Fruit fly (Drosophila melanogaster): Measurements from ENCODE around the gene spri.

Gene spri

dm6 chrX:10600254-10600916, 15.2 kb upstream of the spri start:
- TF ChIP-seq esn (GFP tag; optimal IDR thresholded peaks at IDR 0.05) (peak; percentile 32), Hr39 (GFP tag; optimal IDR thresholded peaks at IDR 0.05) (peak; percentile 54), CG9139 (GFP tag; optimal IDR thresholded peaks at IDR 0.05) (no peak), CG6163 (GFP tag; IDR thresholded peaks at IDR 0.05) (peak; percentile 46; the same call in 1 of the 3 replicates), Blimp-1 (GFP tag; optimal IDR thresholded peaks at IDR 0.05) (no peak), eg (GFP tag; IDR thresholded peaks at IDR 0.05) (peak; percentile 48; the same call in 1 of the 3 replicates), Ets21C (GFP tag; optimal IDR thresholded peaks at IDR 0.05) (peak; percentile 0), svp (GFP tag) (peak; percentile 19), CG31627 (GFP tag; optimal IDR thresholded peaks at IDR 0.05) (peak; percentile 36), Gug (GFP tag; IDR thresholded peaks at IDR 0.05) (no peak), Eip78C (GFP tag) (peak; percentile 61)

- TF ChIP-seq CG6276 (GFP tag; optimal IDR thresholded peaks at IDR 0.05): no peak
- TF ChIP-seq CG6854 (GFP tag; optimal IDR thresholded peaks at IDR 0.05): no peak
- no peak for TF ChIP-seq Met (GFP tag; optimal IDR thresholded peaks at IDR 0.05)
- peak; percentile 51 for TF ChIP-seq svp (GFP tag)
- no peak for TF ChIP-seq CG11762 (GFP tag; optimal IDR thresholded peaks at IDR 0.05; ENCODE audit: insufficient read depth)
- TF ChIP-seq Ets96B (tag; optimal IDR thresholded peaks at IDR 0.05): no peak
- no peak for TF ChIP-seq CG3032 (tag; optimal IDR thresholded peaks at IDR 0.05)
These were observed 14.1 kb upstream of the spri start for dm6 chrX:10599318-10599717.

- no peak for TF ChIP-seq Eip93F (GFP tag; optimal IDR thresholded peaks at IDR 0.05)
- no peak for TF ChIP-seq CG11762 (GFP tag; optimal IDR thresholded peaks at IDR 0.05; ENCODE audit: insufficient read depth)
- no peak for TF ChIP-seq ss (GFP tag; optimal IDR thresholded peaks at IDR 0.05)
- no peak for TF ChIP-seq CG8632 (GFP tag; optimal IDR thresholded peaks at IDR 0.05)
These were observed 10.6 kb upstream of the spri start, which contains the start of the genes Hmr and CG2124 for dm6 chrX:10595813-10596212. TSS of gene Hmr (minus strand) at chrX:10595855. TSS of gene CG2124 (plus strand) at chrX:10596122.

- TF ChIP-seq CG11294 (GFP tag; IDR thresholded peaks at IDR 0.05) (no peak), cyc (GFP tag; optimal IDR thresholded peaks at IDR 0.05) (no peak), CG11902 (GFP tag; optimal IDR thresholded peaks at IDR 0.05) (no peak), Sox102F (GFP tag; optimal IDR thresholded peaks at IDR 0.05) (no peak), Hr39 (GFP tag; optimal IDR thresholded peaks at IDR 0.05) (no peak), CG8632 (GFP tag; optimal IDR thresholded peaks at IDR 0.05) (no peak), fd85E (GFP tag; optimal IDR thresholded peaks at IDR 0.05) (no peak), lz (GFP tag; optimal IDR thresholded peaks at IDR 0.05) (no peak), CG8319 (GFP tag; optimal IDR thresholded peaks at IDR 0.05) (no peak), acj6 (GFP tag; optimal IDR thresholded peaks at IDR 0.05) (no peak), achi (GFP tag; optimal IDR thresholded peaks at IDR 0.05) (no peak)
These were observed 3.6 kb upstream of the spri start, which contains the start of gene Rab9D for dm6 chrX:10588789-10589188. TSS of gene Rab9D (plus strand) at chrX:10589089.

- TF ChIP-seq CG11902 (GFP tag; optimal IDR thresholded peaks at IDR 0.05): peak; percentile 45
- TF ChIP-seq lz (GFP tag; optimal IDR thresholded peaks at IDR 0.05): peak; percentile 71
- peak; percentile 71 for TF ChIP-seq net (GFP tag; optimal IDR thresholded peaks at IDR 0.05)
- TF ChIP-seq Smox (GFP tag; optimal IDR thresholded peaks at IDR 0.05): no peak
- TF ChIP-seq CG6276 (GFP tag; optimal IDR thresholded peaks at IDR 0.05): peak; percentile 79
- peak; percentile 23 for TF ChIP-seq CG9139 (GFP tag; optimal IDR thresholded peaks at IDR 0.05)
- peak; percentile 84 for TF ChIP-seq eg (GFP tag; IDR thresholded peaks at IDR 0.05)
- peak; percentile 21 for TF ChIP-seq dac (GFP tag; optimal IDR thresholded peaks at IDR 0.05)
- TF ChIP-seq acj6 (GFP tag; optimal IDR thresholded peaks at IDR 0.05): peak; percentile 76
- TF ChIP-seq Hr39 (GFP tag; optimal IDR thresholded peaks at IDR 0.05): peak; percentile 70
- peak; percentile 93 for TF ChIP-seq Eip78C (GFP tag)
- no peak for TF ChIP-seq Eip75B (GFP tag; optimal IDR thresholded peaks at IDR 0.05)
- TF ChIP-seq CG15336 (GFP tag; IDR thresholded peaks at IDR 0.05): peak; percentile 80
- TF ChIP-seq Lpt (GFP tag; optimal IDR thresholded peaks at IDR 0.05): peak; percentile 26
- peak; percentile 66 for TF ChIP-seq topi (GFP tag; optimal IDR thresholded peaks at IDR 0.05)
- TF ChIP-seq Blimp-1 (GFP tag; optimal IDR thresholded peaks at IDR 0.05): no peak
- TF ChIP-seq fd85E (GFP tag; optimal IDR thresholded peaks at IDR 0.05): no peak
- peak; percentile 40 for TF ChIP-seq Ets21C (GFP tag; optimal IDR thresholded peaks at IDR 0.05)
- TF ChIP-seq CG3032 (tag; optimal IDR thresholded peaks at IDR 0.05): peak; percentile 64
- TF ChIP-seq spab (GFP tag; optimal IDR thresholded peaks at IDR 0.05): no peak
- TF ChIP-seq CG6163 (GFP tag; IDR thresholded peaks at IDR 0.05): peak; percentile 82
- peak; percentile 77 for TF ChIP-seq pdm3 (GFP tag; optimal IDR thresholded peaks at IDR 0.05)
- TF ChIP-seq Met (GFP tag; optimal IDR thresholded peaks at IDR 0.05): no peak
- peak; percentile 21 to 61 for TF ChIP-seq salr (GFP tag; optimal IDR thresholded peaks at IDR 0.05)
- TF ChIP-seq CG32006 (GFP tag; optimal IDR thresholded peaks at IDR 0.05): peak; percentile 81
- peak; percentile 47 for TF ChIP-seq CG8632 (GFP tag; optimal IDR thresholded peaks at IDR 0.05)
- no peak for TF ChIP-seq OdsH (GFP tag; optimal IDR thresholded peaks at IDR 0.05)
These were observed 2.2 kb upstream of the spri start for dm6 chrX:10587445-10587844.

Data from whole organism, prepupa.